Worm (Caenorhabditis elegans): ENCODE data around the gene F10C1.8.

DNA sequence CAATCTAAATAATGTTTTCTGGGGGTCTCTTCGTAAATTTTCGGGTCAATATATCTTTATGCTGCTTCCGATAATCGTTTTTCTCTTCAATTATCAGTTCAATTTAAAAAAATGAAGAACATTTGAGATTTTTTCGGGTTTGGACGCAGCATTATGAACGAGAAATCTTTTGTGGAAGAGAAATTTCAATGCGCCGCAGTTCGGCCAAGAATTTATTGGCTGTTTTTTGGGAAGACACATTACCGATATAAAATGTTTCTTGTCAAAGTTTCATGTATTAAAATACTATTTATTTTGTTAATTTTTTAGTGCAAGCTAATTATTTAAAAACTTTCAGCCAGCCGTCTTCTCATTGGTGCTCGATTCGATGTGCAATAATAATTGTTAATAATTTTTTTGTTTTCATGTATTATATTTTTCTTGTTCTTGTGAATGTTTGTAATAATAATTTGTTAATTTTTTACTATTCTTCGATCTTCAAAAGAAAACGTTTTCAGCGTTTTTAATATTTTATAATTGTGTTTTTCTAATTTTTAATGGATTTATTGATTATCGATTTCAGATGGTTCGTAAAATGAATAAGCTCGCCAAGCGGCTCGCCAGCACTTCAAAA, 38.4 kb upstream of the F10C1.8 start, which contains the start of the genes C18A3.10 and C18A3.3:
- no peak for TF ChIP-seq lin-13 (GFP tag; optimal IDR thresholded peaks at IDR 0.05)
- TF ChIP-seq nhr-12 (tag; optimal IDR thresholded peaks at IDR 0.05) = no peak
- TF ChIP-seq ets-5 (GFP tag; IDR thresholded peaks at IDR 0.05) = no peak
- no peak for TF ChIP-seq hlh-17 (GFP tag; optimal IDR thresholded peaks at IDR 0.05; ENCODE audit: borderline replicate concordance)
- no peak for TF ChIP-seq efl-3 (GFP tag; optimal IDR thresholded peaks at IDR 0.05)
- no peak for TF ChIP-seq nhr-85 (tag)
- TF ChIP-seq skn-1 (tag; optimal IDR thresholded peaks at IDR 0.05) = no peak
- TF ChIP-seq tlp-1 (tag; optimal IDR thresholded peaks at IDR 0.05) = no peak
- TF ChIP-seq unc-86 (tag; optimal IDR thresholded peaks at IDR 0.05) = no peak
- TF ChIP-seq mdl-1 (tag; optimal IDR thresholded peaks at IDR 0.05) = no peak
- TF ChIP-seq ama-1 (optimal IDR thresholded peaks at IDR 0.05) = no peak
- no peak for TF ChIP-seq aly-2 (tag; optimal IDR thresholded peaks at IDR 0.05)
- TF ChIP-seq mab-9 (GFP tag; IDR thresholded peaks at IDR 0.05) = no peak

Measured in whole organism, L1 larva.